Fruit fly (Drosophila melanogaster): ENCODE data around the gene Eip63F-1.

DNA sequence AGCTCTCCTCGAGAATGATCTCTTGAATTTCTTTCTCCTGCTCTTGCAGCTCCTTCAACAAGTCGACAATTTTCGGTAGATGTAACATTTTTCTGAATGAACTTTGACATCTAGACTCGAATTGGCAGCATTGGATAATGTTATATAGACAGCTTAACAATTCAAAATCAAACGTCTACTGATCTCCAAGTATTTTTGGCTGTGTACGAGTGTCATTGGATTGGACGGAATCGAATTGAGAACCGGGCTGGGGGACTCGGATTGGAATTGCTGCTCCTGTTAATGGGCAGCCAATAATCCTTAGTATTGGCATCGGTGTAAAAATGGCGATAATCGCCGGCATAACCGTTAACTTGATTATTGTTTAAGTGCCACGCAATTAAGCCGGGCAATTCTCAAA, 13.8 kb upstream of the Eip63F-1 start, which contains the start of gene CG14983:
- TF ChIP-seq CG14655 (GFP tag; optimal IDR thresholded peaks at IDR 0.05) (no peak), EcR (GFP tag; optimal IDR thresholded peaks at IDR 0.05) (no peak), CG13204 (GFP tag; optimal IDR thresholded peaks at IDR 0.05) (no peak), CG10348 (GFP tag; IDR thresholded peaks at IDR 0.05) (no peak)

Measured in whole organism, pupa.